Comparison of ENCODE assay signal across 5 worm cellular contexts in genomic region chrIII:203953-204352, ce11.
TF ChIP-seq lines count a peak whose summit lies in the region.

No protein-coding gene starts in this region.

TF ChIP-seq in whole organism, L3 larva, 47 proteins besides CTCF, POLR2A, EP300 and RAD21:
- no peak for TF ChIP-seq ceh-16 (tag; optimal IDR thresholded peaks at IDR 0.05; lab: Kevin White, UChicago)
- TF ChIP-seq ceh-28 (tag; optimal IDR thresholded peaks at IDR 0.05; lab: Kevin White, UChicago) = peak; percentile 96

TF ChIP-seq in whole organism, L4 larva, 104 proteins besides CTCF, POLR2A, EP300 and RAD21:
- peak in 1 of 2 experiments; percentile 53 for TF ChIP-seq unc-62 (GFP tag; optimal IDR thresholded peaks at IDR 0.05 in 1 of 2; lab: Kevin White, UChicago)
- TF ChIP-seq unc-62 (tag; optimal IDR thresholded peaks at IDR 0.05; lab: Kevin White, UChicago) = no peak
- TF ChIP-seq ctbp-1 (GFP tag; IDR thresholded peaks at IDR 0.05; lab: Robert Waterston, UW) = no peak
- TF ChIP-seq nhr-111 (GFP tag; optimal IDR thresholded peaks at IDR 0.05; lab: Kevin White, UChicago) = no peak
- peak; percentile 98 for TF ChIP-seq ceh-28 (tag; optimal IDR thresholded peaks at IDR 0.05; lab: Kevin White, UChicago)
- no peak for TF ChIP-seq mxl-2 (GFP tag; conservative IDR thresholded peaks at IDR 0.05; lab: Robert Waterston, UW)
- TF ChIP-seq spr-3 (GFP tag; optimal IDR thresholded peaks at IDR 0.05; lab: Kevin White, UChicago) = no peak

TF ChIP-seq in whole organism, late embryonic, 69 proteins besides CTCF, POLR2A, EP300 and RAD21:
- TF ChIP-seq ceh-48 (tag; optimal IDR thresholded peaks at IDR 0.05; lab: Kevin White, UChicago) = peak; percentile 69
- no peak for TF ChIP-seq ets-4 (tag; optimal IDR thresholded peaks at IDR 0.05; lab: Kevin White, UChicago)
TF ChIP-seq in whole organism, late embryonic: peak in this region for 1.

TF ChIP-seq in whole organism, midembryonic, 9 proteins besides CTCF, POLR2A, EP300 and RAD21:
- TF ChIP-seq T22C8.4 (GFP tag; IDR thresholded peaks at IDR 0.05; lab: Robert Waterston, UW) = peak; percentile 95
- TF ChIP-seq cog-1 (tag; optimal IDR thresholded peaks at IDR 0.05; lab: Kevin White, UChicago) = no peak

TF ChIP-seq in whole organism, young adult, 124 proteins besides CTCF, POLR2A, EP300 and RAD21:
- no peak for TF ChIP-seq hrde-1 (tag; optimal IDR thresholded peaks at IDR 0.05; lab: Kevin White, UChicago; ENCODE audit: borderline replicate concordance)
- no peak for TF ChIP-seq nfya-2 (GFP tag; IDR thresholded peaks at IDR 0.05; lab: Robert Waterston, UW)
- 0 out of 2 replicates have a peak, but pooled peaks have one; percentile 10 for TF ChIP-seq madf-6 (GFP tag; IDR thresholded peaks at IDR 0.05; lab: Robert Waterston, UW)
- no peak for TF ChIP-seq ZK185.1 (tag; optimal IDR thresholded peaks at IDR 0.05; lab: Kevin White, UChicago; ENCODE audit: poor library complexity, severe bottlenecking)
- TF ChIP-seq snpc-3.4 (tag; optimal IDR thresholded peaks at IDR 0.05; lab: Kevin White, UChicago) = no peak
- no peak for TF ChIP-seq lin-26 (GFP tag; IDR thresholded peaks at IDR 0.05; lab: Robert Waterston, UW)
- TF ChIP-seq lag-1 (GFP tag; IDR thresholded peaks at IDR 0.05; lab: Robert Waterston, UW) = no peak
TF ChIP-seq in whole organism, young adult: peak in this region for 1.
